Fruit fly (Drosophila melanogaster) whole organism, embryonic: ENCODE data around the gene RpL28.

ENCODE experiments used
- Abd-B ChIP-seq: fragments of 200-800 bp; sonication (Bioruptor generic); optimal IDR thresholded peaks from 2 replicates; lab custom pipeline; 2018; ENCODE audit warnings: missing biosample characterization, mild to moderate bottlenecking, missing genetic modification characterization, moderate library complexity
- Ada2b ChIP-seq: fragments of 200-800 bp; sonication (Bioruptor generic); IDR thresholded peaks from 2 replicates; pipeline ENCODE4 v1.3.6; 2022; ENCODE audit warnings: missing biosample characterization, missing genetic modification characterization
- Aef1 ChIP-seq: fragments of 200-800 bp; sonication (Bioruptor generic); IDR thresholded peaks from 3 replicates; pipeline ENCODE4 v1.3.6; 2022; ENCODE audit warnings: missing biosample characterization, missing genetic modification characterization
- Atf-2 ChIP-seq: fragments of 200-800 bp; sonication (Bioruptor generic); optimal IDR thresholded peaks from 2 replicates; lab custom pipeline; 2016; ENCODE audit warnings: missing biosample characterization, missing genetic modification characterization
- Atf3 ChIP-seq: fragments of 200-800 bp; sonication (Bioruptor generic); optimal IDR thresholded peaks from 3 replicates; lab custom pipeline; 2016; ENCODE audit warnings: missing biosample characterization, missing genetic modification characterization
- CG11560 ChIP-seq: fragments of 200-800 bp; sonication (Bioruptor generic); IDR thresholded peaks from 3 replicates; pipeline ENCODE4 v1.3.6; 2022; ENCODE audit warnings: missing biosample characterization, missing genetic modification characterization
- CG11696 ChIP-seq: fragments of 200-800 bp; sonication (Bioruptor generic); IDR thresholded peaks from 2 replicates; pipeline ENCODE4 v1.3.6; 2022; ENCODE audit warnings: missing biosample characterization, missing genetic modification characterization
- CG12659 ChIP-seq: fragments of 200-800 bp; sonication (Bioruptor generic); optimal IDR thresholded peaks from 3 replicates; lab custom pipeline; 2017; ENCODE audit warnings: mild to moderate bottlenecking, missing biosample characterization, missing genetic modification reagents, missing genetic modification characterization
- CG13296 ChIP-seq: fragments of 200-800 bp; sonication (Bioruptor generic); optimal IDR thresholded peaks from 3 replicates; lab custom pipeline; 2018; ENCODE audit warnings: missing biosample characterization, mild to moderate bottlenecking, missing genetic modification characterization
- CG1792 ChIP-seq: fragments of 200-800 bp; sonication (Bioruptor generic); optimal IDR thresholded peaks from 2 replicates; lab custom pipeline; 2016; ENCODE audit warnings: missing biosample characterization, missing genetic modification characterization
- CG2712 ChIP-seq: fragments of 200-800 bp; optimal IDR thresholded peaks from 3 replicates; lab custom pipeline; 2019; ENCODE audit warnings: missing biosample characterization, mild to moderate bottlenecking, missing genetic modification characterization, moderate library complexity
- CG30431 ChIP-seq: fragments of 200-800 bp; sonication (Bioruptor generic); optimal IDR thresholded peaks from 2 replicates; lab custom pipeline; 2017; ENCODE audit warnings: missing biosample characterization, missing genetic modification characterization
- CG3065 ChIP-seq: fragments of 200-800 bp; sonication (Bioruptor generic); optimal IDR thresholded peaks from 2 replicates; lab custom pipeline; 2016; ENCODE audit warnings: missing biosample characterization, missing genetic modification characterization
- CG3281 ChIP-seq: fragments of 200-800 bp; sonication (Bioruptor generic); optimal IDR thresholded peaks from 3 replicates; lab custom pipeline; 2017; ENCODE audit warnings: missing biosample characterization, mild to moderate bottlenecking, missing genetic modification characterization
- CG33213 ChIP-seq: fragments of 200-800 bp; sonication (Bioruptor generic); optimal IDR thresholded peaks from 3 replicates; lab custom pipeline; 2016; ENCODE audit warnings: missing biosample characterization, missing genetic modification characterization
- CG5245 ChIP-seq: fragments of 200-800 bp; sonication (Bioruptor generic); optimal IDR thresholded peaks from 3 replicates; lab custom pipeline; 2016; ENCODE audit warnings: missing biosample characterization, missing genetic modification characterization
- CG6272 ChIP-seq: fragments of 200-800 bp; sonication (Bioruptor generic); IDR thresholded peaks from 2 replicates; pipeline ENCODE4 v1.3.6; 2022; ENCODE audit warnings: missing biosample characterization, missing genetic modification characterization
- CG6689 ChIP-seq: fragments of 200-800 bp; sonication (Bioruptor generic); IDR thresholded peaks from 2 replicates; pipeline ENCODE4 v1.3.6; 2022; ENCODE audit warnings: missing biosample characterization, missing genetic modification characterization
- CG9609 ChIP-seq: fragments of 200-800 bp; sonication (Bioruptor generic); optimal IDR thresholded peaks from 3 replicates; lab custom pipeline; 2016; ENCODE audit warnings: missing biosample characterization, missing genetic modification characterization
- CHES-1-like ChIP-seq: fragments of 200-800 bp; sonication (Bioruptor generic); optimal IDR thresholded peaks from 2 replicates; lab custom pipeline; 2016; ENCODE audit warnings: missing biosample characterization, missing genetic modification characterization
- Camta ChIP-seq: fragments of 200-800 bp; sonication (Bioruptor generic); optimal IDR thresholded peaks from 2 replicates; lab custom pipeline; 2016; ENCODE audit warnings: missing biosample characterization, missing genetic modification characterization
- CoRest ChIP-seq: fragments of 200-800 bp; sonication (Bioruptor generic); optimal IDR thresholded peaks from 3 replicates; lab custom pipeline; 2018; ENCODE audit warnings: missing biosample characterization, mild to moderate bottlenecking, missing genetic modification characterization, moderate library complexity
- Dll ChIP-seq: fragments of 200-800 bp; sonication (Bioruptor generic); IDR thresholded peaks from 4 replicates; pipeline ENCODE4 v1.3.6; 2022; ENCODE audit warnings: missing biosample characterization, missing genetic modification characterization; ENCODE audit not compliant: partially characterized antibody
- GATAe ChIP-seq: fragments of 200-800 bp; sonication (Bioruptor generic); conservative IDR thresholded peaks from 2 replicates; pipeline ENCODE4 v1.3.6; 2022; ENCODE audit warnings: missing biosample characterization, missing genetic modification characterization
- Gug ChIP-seq: fragments of 200-800 bp; sonication (Bioruptor generic); IDR thresholded peaks from 4 replicates; pipeline ENCODE4 v1.3.6; 2022; ENCODE audit warnings: missing biosample characterization, missing genetic modification characterization
- HLH54F ChIP-seq: fragments of 200-800 bp; sonication (Bioruptor generic); optimal IDR thresholded peaks from 3 replicates; lab custom pipeline; 2016; ENCODE audit warnings: missing biosample characterization, missing genetic modification characterization
- Hr39 ChIP-seq: fragments of >200 bp; optimal IDR thresholded peaks from 2 replicates; lab custom pipeline; 2017
- Max ChIP-seq: fragments of 200-800 bp; sonication (Bioruptor generic); optimal IDR thresholded peaks from 2 replicates; lab custom pipeline; 2016; ENCODE audit warnings: missing biosample characterization, mild to moderate bottlenecking, missing genetic modification characterization
- Med ChIP-seq: fragments of 200-800 bp; sonication (Bioruptor generic); peaks from one replicate; lab custom pipeline; 2016; ENCODE audit warnings: missing biosample characterization, missing genetic modification characterization, mild to moderate bottlenecking, inconsistent platforms, moderate library complexity
- NFAT ChIP-seq: fragments of 200-800 bp; sonication (Bioruptor generic); IDR thresholded peaks from 2 replicates; pipeline ENCODE4 v1.3.6; 2022; ENCODE audit warnings: missing biosample characterization, missing genetic modification characterization
- Nf-YC ChIP-seq: fragments of 200-800 bp; optimal IDR thresholded peaks from 3 replicates; lab custom pipeline; 2019; ENCODE audit warnings: missing biosample characterization, mild to moderate bottlenecking, missing genetic modification characterization, moderate library complexity
- Oli ChIP-seq: fragments of 200-800 bp; sonication (Bioruptor generic); optimal IDR thresholded peaks from 2 replicates; lab custom pipeline; 2018; ENCODE audit warnings: missing biosample characterization, mild to moderate bottlenecking, missing genetic modification characterization, moderate library complexity
- Ssrp ChIP-seq: fragments of 200-800 bp; sonication (Bioruptor generic); optimal IDR thresholded peaks from 2 replicates; lab custom pipeline; 2018; ENCODE audit warnings: missing biosample characterization, mild to moderate bottlenecking, missing genetic modification characterization, moderate library complexity
- al ChIP-seq: fragments of 200-800 bp; sonication (Bioruptor generic); IDR thresholded peaks from 2 replicates; pipeline ENCODE4 v1.3.6; 2022; ENCODE audit warnings: missing biosample characterization, missing genetic modification characterization
- bowl ChIP-seq: fragments of 200-800 bp; sonication (Bioruptor generic); IDR thresholded peaks from 2 replicates; pipeline ENCODE4 v1.3.6; 2022; ENCODE audit warnings: missing biosample characterization, missing genetic modification characterization
- chinmo ChIP-seq: fragments of 200-800 bp; sonication (Bioruptor generic); IDR thresholded peaks from 4 replicates; pipeline ENCODE4 v1.3.6; 2022; ENCODE audit warnings: missing biosample characterization, missing genetic modification characterization; ENCODE audit not compliant: partially characterized antibody
- ci ChIP-seq: fragments of 200-800 bp; sonication (Bioruptor generic); IDR thresholded peaks from 3 replicates; pipeline ENCODE4 v1.3.6; 2022; ENCODE audit warnings: missing biosample characterization, missing genetic modification characterization
- da ChIP-seq: fragments of 200-800 bp; sonication (Bioruptor generic); optimal IDR thresholded peaks from 2 replicates; lab custom pipeline; 2016; ENCODE audit warnings: missing biosample characterization, missing genetic modification characterization
- danr ChIP-seq: fragments of 200-800 bp; sonication (Bioruptor generic); IDR thresholded peaks from 2 replicates; pipeline ENCODE4 v1.3.6; 2022; ENCODE audit warnings: missing biosample characterization, missing genetic modification characterization
- dimm ChIP-seq: fragments of 200-800 bp; sonication (Bioruptor generic); IDR thresholded peaks from 2 replicates; pipeline ENCODE4 v1.3.6; 2022; ENCODE audit warnings: missing biosample characterization, missing genetic modification characterization
- emc ChIP-seq: fragments of 200-800 bp; sonication (Bioruptor generic); optimal IDR thresholded peaks from 2 replicates; lab custom pipeline; 2016; ENCODE audit warnings: missing biosample characterization, missing genetic modification characterization
- exex ChIP-seq: fragments of 200-800 bp; sonication (Bioruptor generic); optimal IDR thresholded peaks from 4 replicates; lab custom pipeline; 2018; ENCODE audit warnings: missing biosample characterization, mild to moderate bottlenecking, missing genetic modification characterization, moderate library complexity
- gfzf ChIP-seq: fragments of 200-800 bp; sonication (Bioruptor generic); optimal IDR thresholded peaks from 2 replicates; lab custom pipeline; 2016; ENCODE audit warnings: missing biosample characterization, mild to moderate bottlenecking, missing genetic modification characterization, moderate library complexity
- her ChIP-seq: fragments of 200-800 bp; sonication (Bioruptor generic); optimal IDR thresholded peaks from 2 replicates; lab custom pipeline; 2016; ENCODE audit warnings: missing biosample characterization, missing genetic modification characterization
- kni ChIP-seq: fragments of 200-800 bp; sonication (Bioruptor generic); optimal IDR thresholded peaks from 3 replicates; lab custom pipeline; 2017; ENCODE audit warnings: mild to moderate bottlenecking, missing biosample characterization, missing genetic modification reagents, missing genetic modification characterization
- lab ChIP-seq: fragments of 200-800 bp; sonication (Bioruptor generic); optimal IDR thresholded peaks from 3 replicates; lab custom pipeline; 2017; ENCODE audit warnings: missing biosample characterization, missing genetic modification characterization, mild to moderate bottlenecking, moderate library complexity, missing genetic modification reagents
- mld ChIP-seq: fragments of 200-800 bp; sonication (Bioruptor generic); IDR thresholded peaks from 3 replicates; pipeline ENCODE4 v1.3.6; 2022; ENCODE audit warnings: missing biosample characterization, missing genetic modification characterization; ENCODE audit not compliant: partially characterized antibody
- nerfin-1 ChIP-seq: fragments of 200-800 bp; sonication (Bioruptor generic); optimal IDR thresholded peaks from 3 replicates; lab custom pipeline; 2019; ENCODE audit warnings: missing biosample characterization, mild to moderate bottlenecking, missing genetic modification characterization, moderate library complexity
- otp ChIP-seq: fragments of 200-800 bp; sonication (Bioruptor generic); IDR thresholded peaks from 3 replicates; pipeline ENCODE4, ENCODE4 v1.3.6; 2022; ENCODE audit warnings: missing biosample characterization, missing genetic modification characterization
- p53 ChIP-seq: fragments of 200-800 bp; sonication (Bioruptor generic); optimal IDR thresholded peaks from 2 replicates; lab custom pipeline; 2016; ENCODE audit warnings: missing biosample characterization, missing genetic modification characterization
- trh ChIP-seq: fragments of 200-800 bp; sonication (Bioruptor generic); optimal IDR thresholded peaks from 2 replicates; lab custom pipeline; 2016; ENCODE audit warnings: missing biosample characterization, missing genetic modification characterization
- vvl ChIP-seq: fragments of 200-800 bp; sonication (Bioruptor generic); IDR thresholded peaks from 2 replicates; pipeline ENCODE4 v1.3.6; 2022; ENCODE audit warnings: missing biosample characterization, missing genetic modification characterization

Gene RpL28

dm6 chr3L:3179474-3179873 lies 43.3 kb downstream of the RpL28 start (continued):
- TF ChIP-seq Atf3 (GFP tag; lab: Kevin White, UChicago) (peak; percentile 31), CG3281 (GFP tag; lab: Kevin White, UChicago) (peak; percentile 93), exex (tag; lab: Kevin White, UChicago) (peak; percentile 59), CG6272 (GFP tag; lab: Robert Waterston, UW) (peak; percentile 75), p53 (no peak), CG9609 (GFP tag; lab: Kevin White, UChicago) (peak; percentile 69), CG6689 (GFP tag; lab: Robert Waterston, UW) (peak; percentile 91), Atf-2 (peak; percentile 58), CG5245 (GFP tag; lab: Kevin White, UChicago) (peak; percentile 84), Oli (tag; lab: Kevin White, UChicago) (peak; percentile 87), gfzf (GFP tag; lab: Kevin White, UChicago) (no peak), Hr39 (lab: Kevin White, UChicago) (no peak), dimm (GFP tag; lab: Robert Waterston, UW) (peak; percentile 43; the same call in 1 of the 2 replicates), bowl (peak; percentile 44; the same call in 1 of the 2 replicates), CG11696 (GFP tag; lab: Robert Waterston, UW) (peak; percentile 99), otp (GFP tag; lab: Robert Waterston, UW) (peak; percentile 59; the same call in 2 of the 3 replicates), Dll (no peak), CoRest (tag; lab: Kevin White, UChicago) (no peak), CG3065 (GFP tag; lab: Kevin White, UChicago) (peak; percentile 68), CG12659 (GFP tag; lab: Kevin White, UChicago) (peak; percentile 81), trh (GFP tag; lab: Kevin White, UChicago) (peak; percentile 38), CG2712 (tag; lab: Kevin White, UChicago) (peak; percentile 92), Nf-YC (tag; lab: Kevin White, UChicago) (no peak), ci (peak; percentile 89), CG33213 (GFP tag; lab: Kevin White, UChicago) (peak; percentile 80), HLH54F (GFP tag; lab: Kevin White, UChicago) (peak; percentile 77), NFAT (GFP tag; lab: Robert Waterston, UW) (peak; percentile 86), CG30431 (GFP tag; lab: Kevin White, UChicago) (peak; percentile 76), her (GFP tag; lab: Kevin White, UChicago) (peak; percentile 76), CG13296 (GFP tag; lab: Kevin White, UChicago) (peak; percentile 91), CG1792 (GFP tag; lab: Kevin White, UChicago) (peak; percentile 58), Camta (peak; percentile 82), Med (peak; percentile 97), GATAe (GFP tag; lab: Robert Waterston, UW) (peak; percentile 75; the same call in 1 of the 2 replicates), Ssrp (tag; lab: Kevin White, UChicago) (peak; percentile 75), CHES-1-like (GFP tag; lab: Kevin White, UChicago) (peak; percentile 56), Aef1 (peak; percentile 84), chinmo (GFP tag; lab: Robert Waterston, UW) (no peak), mld (GFP tag; lab: Robert Waterston, UW) (no peak), vvl (GFP tag; lab: Robert Waterston, UW) (peak; percentile 94), CG11560 (tag; lab: Robert Waterston, UW) (peak; percentile 70; the same call in 2 of the 3 replicates), Gug (peak; percentile 87), danr (GFP tag; lab: Robert Waterston, UW) (peak; percentile 75), kni (GFP tag; lab: Kevin White, UChicago) (peak; percentile 8), al (GFP tag; lab: Robert Waterston, UW) (peak; percentile 76), Ada2b (peak; percentile 94), emc (GFP tag; lab: Kevin White, UChicago) (no peak), Abd-B (peak; percentile 48), lab (GFP tag; lab: Kevin White, UChicago) (peak; percentile 94), nerfin-1 (tag; lab: Kevin White, UChicago) (peak; percentile 52), Max (GFP tag; lab: Kevin White, UChicago) (peak; percentile 85), da (GFP tag; lab: Kevin White, UChicago) (no peak)
